Worm (Caenorhabditis elegans): ENCODE data around the gene M02F4.1.
A peak's percentile ranks its signal among the peaks of the same experiment; 100 is the strongest.

M02F4.1 gene

DNA sequence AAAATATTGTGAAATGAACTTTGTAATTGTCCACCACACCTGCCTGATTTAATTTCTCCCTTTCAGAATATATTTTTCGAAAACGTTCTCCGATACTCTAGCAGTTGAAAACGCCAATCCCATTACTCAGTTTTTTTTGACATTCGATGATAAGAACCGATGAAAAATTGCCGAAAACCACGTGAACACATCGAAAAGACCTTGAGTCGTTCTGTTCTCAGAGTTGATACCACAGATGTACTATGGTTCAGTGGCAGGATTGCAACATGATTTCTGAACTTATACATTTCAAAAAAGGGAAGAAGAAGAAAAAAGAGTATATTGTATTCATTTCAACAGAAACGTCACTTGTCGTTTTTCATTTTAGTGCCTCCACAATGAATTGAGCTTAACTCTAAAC lies 8.9 kb downstream of the M02F4.1 start:
- TF ChIP-seq peb-1 (tag; optimal IDR thresholded peaks at IDR 0.05): no peak
- peak; percentile 17 for TF ChIP-seq sma-9 (GFP tag; optimal IDR thresholded peaks at IDR 0.05)
- TF ChIP-seq sma-9 (tag; optimal IDR thresholded peaks at IDR 0.05): no peak

DNA sequence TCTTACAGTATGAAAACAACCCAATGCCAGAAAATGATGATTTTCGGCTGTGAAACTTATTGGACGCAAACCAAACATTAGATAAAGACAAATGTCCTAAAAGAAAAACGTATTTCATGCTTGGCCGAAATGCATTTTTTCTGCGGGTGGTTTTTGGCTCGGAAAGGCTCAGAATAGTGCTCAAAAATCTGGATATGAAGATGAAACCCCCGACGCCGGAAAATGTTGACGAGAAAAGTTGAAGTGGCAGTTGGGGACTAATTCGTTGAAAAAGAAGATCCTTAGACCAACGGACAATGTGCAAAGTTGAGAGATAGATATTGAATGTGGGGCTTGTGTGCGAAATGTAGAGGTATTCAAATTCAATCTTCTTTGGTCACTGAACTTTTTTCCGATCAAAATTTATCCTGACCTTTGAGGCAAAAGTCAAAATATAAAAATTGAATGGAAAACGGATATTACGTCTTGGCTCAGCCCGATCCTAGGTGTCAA lies 10.4 kb downstream of the M02F4.1 start, which contains the start of gene flp-18:
Gene flp-18 (minus strand): TSS at position 51 of the 492 bp plus-strand sequence.
- TF ChIP-seq alr-1 (tag; optimal IDR thresholded peaks at IDR 0.05): no peak
- TF ChIP-seq blmp-1 (tag; optimal IDR thresholded peaks at IDR 0.05; ENCODE audit: insufficient read depth): no peak
- no peak for TF ChIP-seq nhr-237 (tag; optimal IDR thresholded peaks at IDR 0.05)
- no peak for TF ChIP-seq mdl-1 (tag; optimal IDR thresholded peaks at IDR 0.05)
- no peak for TF ChIP-seq peb-1 (tag; optimal IDR thresholded peaks at IDR 0.05)
- no peak for TF ChIP-seq F13H6.1 (tag; optimal IDR thresholded peaks at IDR 0.05)
- no peak for TF ChIP-seq ztf-4 (tag; optimal IDR thresholded peaks at IDR 0.05)
- TF ChIP-seq unc-62 (GFP tag; optimal IDR thresholded peaks at IDR 0.05): no peak
- no peak for TF ChIP-seq nhr-21 (tag; optimal IDR thresholded peaks at IDR 0.05)
- TF ChIP-seq nhr-25 (tag; optimal IDR thresholded peaks at IDR 0.05): no peak
- TF ChIP-seq nhr-129 (tag; optimal IDR thresholded peaks at IDR 0.05): no peak
- TF ChIP-seq nhr-12 (tag; optimal IDR thresholded peaks at IDR 0.05): no peak
- no peak for TF ChIP-seq ceh-82 (tag; optimal IDR thresholded peaks at IDR 0.05)
- TF ChIP-seq ceh-16 (tag; optimal IDR thresholded peaks at IDR 0.05): no peak
- TF ChIP-seq nhr-6 (tag; optimal IDR thresholded peaks at IDR 0.05): no peak
- TF ChIP-seq zag-1 (tag; optimal IDR thresholded peaks at IDR 0.05): no peak
- TF ChIP-seq sma-3 (GFP tag; optimal IDR thresholded peaks at IDR 0.05): no peak
- TF ChIP-seq ztf-1 (GFP tag; conservative IDR thresholded peaks at IDR 0.05): no peak
- TF ChIP-seq sma-9 (GFP tag; optimal IDR thresholded peaks at IDR 0.05): no peak
- TF ChIP-seq sma-9 (tag; optimal IDR thresholded peaks at IDR 0.05): no peak

DNA sequence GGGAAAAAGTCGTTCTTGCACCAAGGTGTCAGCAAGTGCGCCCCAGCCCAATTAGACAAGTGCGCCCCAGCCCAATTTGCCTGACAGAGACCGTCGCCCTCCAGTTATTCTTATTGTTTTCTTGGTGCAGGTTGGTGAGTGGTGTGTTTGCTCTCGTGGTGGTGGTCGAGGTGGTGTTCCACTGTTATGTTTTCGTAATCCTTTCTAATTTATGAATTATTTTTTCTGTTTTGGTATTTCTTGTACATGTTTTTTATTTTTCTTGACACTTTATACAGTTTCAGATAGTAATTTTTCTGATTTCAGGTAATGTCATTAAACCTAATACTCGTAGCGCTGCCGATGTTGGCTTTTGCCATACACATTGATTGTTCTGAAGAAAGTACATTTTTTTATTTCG lies 19.7 kb downstream of the M02F4.1 start, which contains the start of gene Y48D7A.1:
Gene Y48D7A.1 (plus strand): TSS at position 301 of the 400 bp plus-strand sequence.
- TF ChIP-seq ztf-4 (tag; optimal IDR thresholded peaks at IDR 0.05): no peak
- TF ChIP-seq sma-3 (GFP tag; optimal IDR thresholded peaks at IDR 0.05): no peak
- TF ChIP-seq ama-1 (optimal IDR thresholded peaks at IDR 0.05): no peak
- TF ChIP-seq mab-5 (tag; optimal IDR thresholded peaks at IDR 0.05): no peak
- TF ChIP-seq nhr-25 (tag; optimal IDR thresholded peaks at IDR 0.05): no peak
- TF ChIP-seq mdl-1 (tag; optimal IDR thresholded peaks at IDR 0.05): no peak
- TF ChIP-seq snpc-4 (tag; optimal IDR thresholded peaks at IDR 0.05): no peak
- no peak for TF ChIP-seq nhr-6 (tag; optimal IDR thresholded peaks at IDR 0.05)

DNA sequence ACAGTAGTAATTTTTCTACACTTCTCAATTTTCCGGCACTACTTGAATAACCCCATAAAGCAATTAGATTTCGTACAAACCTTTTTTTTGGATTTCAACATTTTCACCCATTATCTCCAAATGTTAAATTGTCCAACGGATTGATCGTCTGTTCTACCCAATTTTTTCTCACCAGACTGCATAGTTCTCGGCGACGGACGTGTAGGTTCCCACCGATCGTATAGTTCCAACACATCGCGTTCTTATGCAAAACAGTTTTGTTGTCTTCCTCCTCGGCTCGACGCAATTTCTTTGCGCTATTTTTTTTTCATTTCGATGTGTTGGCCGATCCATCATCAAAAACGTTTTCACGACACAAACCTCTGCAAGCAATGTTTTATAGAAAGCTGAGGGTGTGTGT lies 25.2 kb downstream of the M02F4.1 start, which contains the start of gene Y41G9A.6:
Gene Y41G9A.6 (minus strand): TSS at position 101 of the 400 bp plus-strand sequence.
- no peak for TF ChIP-seq unc-55 (GFP tag; optimal IDR thresholded peaks at IDR 0.05)
- no peak for TF ChIP-seq unc-62 (GFP tag; optimal IDR thresholded peaks at IDR 0.05)
- no peak for TF ChIP-seq ZK546.5 (tag; optimal IDR thresholded peaks at IDR 0.05)
- no peak for TF ChIP-seq mab-5 (tag; optimal IDR thresholded peaks at IDR 0.05)
- TF ChIP-seq nhr-21 (tag; optimal IDR thresholded peaks at IDR 0.05): no peak
- no peak for TF ChIP-seq blmp-1 (tag; optimal IDR thresholded peaks at IDR 0.05; ENCODE audit: insufficient read depth)
- TF ChIP-seq R02D3.7 (tag; optimal IDR thresholded peaks at IDR 0.05): no peak
- no peak for TF ChIP-seq elt-1 (tag; optimal IDR thresholded peaks at IDR 0.05)
- no peak for TF ChIP-seq peb-1 (tag; optimal IDR thresholded peaks at IDR 0.05)
- no peak for TF ChIP-seq C34F6.9 (tag; optimal IDR thresholded peaks at IDR 0.05)
- no peak for TF ChIP-seq nhr-12 (tag; optimal IDR thresholded peaks at IDR 0.05)
- TF ChIP-seq lsy-2 (tag; optimal IDR thresholded peaks at IDR 0.05): no peak
- no peak for TF ChIP-seq aly-2 (tag; optimal IDR thresholded peaks at IDR 0.05)
- TF ChIP-seq nhr-11 (tag; optimal IDR thresholded peaks at IDR 0.05): no peak
- no peak for TF ChIP-seq ztf-11 (tag; optimal IDR thresholded peaks at IDR 0.05)
- no peak for TF ChIP-seq ztf-4 (tag; optimal IDR thresholded peaks at IDR 0.05)
- no peak for TF ChIP-seq ceh-82 (tag; optimal IDR thresholded peaks at IDR 0.05)
- no peak for TF ChIP-seq crh-2 (tag; optimal IDR thresholded peaks at IDR 0.05)
- no peak for TF ChIP-seq zag-1 (tag; optimal IDR thresholded peaks at IDR 0.05)
- TF ChIP-seq sma-3 (GFP tag; optimal IDR thresholded peaks at IDR 0.05): no peak

DNA sequence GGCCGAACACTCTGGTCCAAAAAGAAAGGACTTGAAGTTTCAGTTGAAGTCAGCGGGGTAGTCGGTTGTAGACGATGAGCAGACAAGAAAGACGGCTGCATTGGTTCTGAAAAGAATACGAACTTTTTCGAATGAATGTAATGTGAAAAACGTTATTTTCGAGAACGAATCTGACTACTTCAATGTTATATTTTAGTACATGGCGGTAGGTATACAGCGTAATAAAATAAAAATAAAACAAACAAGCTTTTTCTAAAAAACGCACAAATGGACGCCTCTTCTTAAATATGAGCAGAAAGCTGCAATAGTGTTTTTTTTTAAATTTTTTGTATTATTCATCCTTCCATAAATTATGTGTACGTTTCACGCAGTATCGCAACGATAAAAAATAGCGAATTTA lies 29.3 kb downstream of the M02F4.1 start, which contains the start of gene Y41G9A.17:
Gene Y41G9A.17 (minus strand): TSS at position 101 of the 400 bp plus-strand sequence.
- TF ChIP-seq alr-1 (tag; optimal IDR thresholded peaks at IDR 0.05): no peak
- no peak for TF ChIP-seq ztf-1 (GFP tag; conservative IDR thresholded peaks at IDR 0.05)
- TF ChIP-seq C34F6.9 (tag; optimal IDR thresholded peaks at IDR 0.05): no peak
- TF ChIP-seq nhr-11 (tag; optimal IDR thresholded peaks at IDR 0.05): no peak
- TF ChIP-seq mab-5 (tag; optimal IDR thresholded peaks at IDR 0.05): no peak
- TF ChIP-seq nhr-12 (tag; optimal IDR thresholded peaks at IDR 0.05): no peak
- no peak for TF ChIP-seq crh-2 (tag; optimal IDR thresholded peaks at IDR 0.05)
- no peak for TF ChIP-seq mdl-1 (tag; optimal IDR thresholded peaks at IDR 0.05)
- TF ChIP-seq F13H6.1 (tag; optimal IDR thresholded peaks at IDR 0.05): no peak

Measured in whole organism, L2 larva.